Worm (Caenorhabditis elegans) whole organism, L1 larva: ENCODE results near the gene mspn-1.

ENCODE experiments used
- C04F5.9 ChIP-seq: sonication (generic microtip); optimal IDR thresholded peaks from 2 replicates; lab custom pipeline; 2016; ENCODE audit warnings: missing genetic modification characterization, missing compliant biosample characterization
- C34B4.2 ChIP-seq: sonication (generic microtip); optimal IDR thresholded peaks from 2 replicates; lab custom pipeline; 2017; ENCODE audit warnings: mild to moderate bottlenecking, missing genetic modification characterization, missing compliant biosample characterization
- aha-1 ChIP-seq: fragments of 150-350 bp; optimal IDR thresholded peaks from 2 replicates; lab custom pipeline; 2014; ENCODE audit warnings: missing biosample characterization, missing genetic modification characterization
- aly-2 ChIP-seq: fragments of 150-350 bp; optimal IDR thresholded peaks from 2 replicates; lab custom pipeline; 2014; ENCODE audit warnings: missing biosample characterization, missing genetic modification characterization
- ama-1 ChIP-seq: fragments of 150-350 bp; optimal IDR thresholded peaks from 2 replicates; lab custom pipeline; 2014
- blmp-1 ChIP-seq: fragments of 150-350 bp; optimal IDR thresholded peaks from 2 replicates; lab custom pipeline; 2014; ENCODE audit warnings: missing biosample characterization, missing genetic modification characterization
- ceh-8 ChIP-seq: fragments of 200-800 bp; sonication (Bioruptor generic); optimal IDR thresholded peaks from 2 replicates; lab custom pipeline; 2018; ENCODE audit warnings: mild to moderate bottlenecking, missing genetic modification characterization, moderate library complexity, missing compliant biosample characterization
- ceh-82 ChIP-seq, 3 experiments: fragments of 150-350 bp in 1 of 3; sonication (generic microtip) in 2 of 3; optimal IDR thresholded peaks; 2 replicates each; lab custom pipeline; 2014 to 2017; ENCODE audit warnings: missing biosample characterization in 3 of 3, missing genetic modification characterization in 3 of 3
- ceh-88 ChIP-seq: fragments of 200-800 bp; sonication (Bioruptor generic); IDR thresholded peaks from 2 replicates; pipeline ENCODE4 v1.3.6; 2022; ENCODE audit warnings: missing genetic modification characterization, missing compliant biosample characterization
- ceh-90 ChIP-seq: sonication (generic microtip); optimal IDR thresholded peaks from 2 replicates; lab custom pipeline; 2016; ENCODE audit warnings: missing genetic modification characterization, missing compliant biosample characterization
- ces-1 ChIP-seq: fragments of 150-350 bp; optimal IDR thresholded peaks from 2 replicates; lab custom pipeline; 2014; ENCODE audit warnings: missing biosample characterization, missing genetic modification reagents, missing genetic modification characterization
- efl-1 ChIP-seq, 4 experiments: fragments of 150-350 bp; optimal IDR thresholded peaks in 3 of 4; peaks in 1 of 4; 1 replicate in 1 of 4; 2 replicates in 3 of 4; lab custom pipeline; 2014; ENCODE audit warnings: missing biosample characterization in 2 of 4, missing genetic modification characterization in 2 of 4, missing genetic modification reagents in 2 of 4
- egl-27 ChIP-seq, 2 experiments: fragments of 150-350 bp in 1 of 2; sonication (generic microtip); optimal IDR thresholded peaks; 3 replicates each; lab custom pipeline; 2017 to 2018; ENCODE audit warnings: missing biosample characterization in 2 of 2, missing genetic modification characterization in 2 of 2, missing genetic modification reagents in 2 of 2
- elt-2 ChIP-seq: sonication (generic microtip); optimal IDR thresholded peaks from 2 replicates; lab custom pipeline; 2016; ENCODE audit warnings: missing genetic modification characterization, mild to moderate bottlenecking, inconsistent platforms, missing compliant biosample characterization, missing genetic modification reagents
- elt-3 ChIP-seq, 6 experiments: fragments of 150-350 bp in 1 of 6; sonication (generic microtip); optimal IDR thresholded peaks; 2 replicates each; lab custom pipeline; 2017 to 2018; ENCODE audit warnings: missing biosample characterization in 6 of 6, missing genetic modification characterization in 6 of 6, inconsistent platforms in 1 of 6
- fos-1 ChIP-seq: fragments of 150-350 bp; optimal IDR thresholded peaks from 2 replicates; lab custom pipeline; 2014; ENCODE audit warnings: missing biosample characterization, missing genetic modification characterization
- hlh-4 ChIP-seq: sonication (generic microtip); optimal IDR thresholded peaks from 2 replicates; lab custom pipeline; 2016; ENCODE audit warnings: mild to moderate bottlenecking, missing genetic modification characterization, missing compliant biosample characterization
- hpl-2 ChIP-seq: fragments of 150-350 bp; optimal IDR thresholded peaks from 2 replicates; lab custom pipeline; 2014; ENCODE audit warnings: missing biosample characterization, missing genetic modification reagents, missing genetic modification characterization
- irx-1 ChIP-seq: sonication (generic microtip); optimal IDR thresholded peaks from 2 replicates; lab custom pipeline; 2016; ENCODE audit warnings: missing genetic modification characterization, missing compliant biosample characterization
- isw-1 ChIP-seq: fragments of 200-800 bp; sonication (Bioruptor generic); IDR thresholded peaks from 2 replicates; pipeline ENCODE4 v1.3.6; 2022; ENCODE audit warnings: missing genetic modification characterization, missing compliant biosample characterization
- jun-1 ChIP-seq: fragments of 150-350 bp; optimal IDR thresholded peaks from 2 replicates; lab custom pipeline; 2014; ENCODE audit warnings: missing biosample characterization, missing genetic modification reagents, missing genetic modification characterization
- lin-13 ChIP-seq: fragments of 150-350 bp; optimal IDR thresholded peaks from 2 replicates; lab custom pipeline; 2014; ENCODE audit warnings: missing biosample characterization, missing genetic modification reagents, missing genetic modification characterization
- lin-14 ChIP-seq: fragments of 200-800 bp; sonication (Bioruptor generic); optimal IDR thresholded peaks from 2 replicates; lab custom pipeline; 2018; ENCODE audit warnings: mild to moderate bottlenecking, missing genetic modification characterization, moderate library complexity, missing compliant biosample characterization
- lin-15B ChIP-seq: fragments of 150-350 bp; sonication (generic microtip); optimal IDR thresholded peaks from 3 replicates; lab custom pipeline; 2014; ENCODE audit warnings: missing biosample characterization, missing genetic modification characterization
- lin-35 ChIP-seq, 2 experiments: fragments of 150-350 bp; optimal IDR thresholded peaks; 2 replicates each; lab custom pipeline; 2014; ENCODE audit warnings: missing biosample characterization in 2 of 2, missing genetic modification characterization in 2 of 2, missing genetic modification reagents in 2 of 2
- lin-39 ChIP-seq: fragments of 150-350 bp; optimal IDR thresholded peaks from 2 replicates; lab custom pipeline; 2014; ENCODE audit warnings: missing biosample characterization, missing genetic modification reagents, missing genetic modification characterization
- lir-3 ChIP-seq: sonication (generic microtip); optimal IDR thresholded peaks from 2 replicates; lab custom pipeline; 2016; ENCODE audit warnings: mild to moderate bottlenecking, missing genetic modification characterization, moderate library complexity, missing compliant biosample characterization; ENCODE audit not compliant: poor library complexity
- lsy-2 ChIP-seq, 2 experiments: fragments of 150-350 bp; optimal IDR thresholded peaks; 2 replicates each; lab custom pipeline; 2014; ENCODE audit warnings: missing biosample characterization in 2 of 2, missing genetic modification characterization in 2 of 2
- mab-9 ChIP-seq: fragments of 200-800 bp; sonication (Bioruptor generic); IDR thresholded peaks from 2 replicates; pipeline ENCODE4 v1.3.6; 2022; ENCODE audit warnings: missing genetic modification reagents, missing genetic modification characterization, missing compliant biosample characterization
- mep-1 ChIP-seq: fragments of 150-350 bp; optimal IDR thresholded peaks from 2 replicates; lab custom pipeline; 2014; ENCODE audit warnings: missing biosample characterization, missing genetic modification characterization
- nhr-20 ChIP-seq: sonication (generic microtip); optimal IDR thresholded peaks from 2 replicates; lab custom pipeline; 2016; ENCODE audit warnings: mild to moderate bottlenecking, missing genetic modification characterization, missing compliant biosample characterization
- nhr-28 ChIP-seq: fragments of 150-350 bp; optimal IDR thresholded peaks from 2 replicates; lab custom pipeline; 2014; ENCODE audit warnings: missing biosample characterization, missing genetic modification characterization
- nhr-71 ChIP-seq: sonication (generic microtip); optimal IDR thresholded peaks from 2 replicates; lab custom pipeline; 2016; ENCODE audit warnings: mild to moderate bottlenecking, missing genetic modification characterization, moderate library complexity, missing compliant biosample characterization
- nhr-77 ChIP-seq: fragments of 150-350 bp; optimal IDR thresholded peaks from 2 replicates; lab custom pipeline; 2014; ENCODE audit warnings: missing biosample characterization, missing genetic modification characterization
- pag-3 ChIP-seq: sonication (generic microtip); optimal IDR thresholded peaks from 2 replicates; lab custom pipeline; 2017; ENCODE audit warnings: missing genetic modification characterization, mild to moderate bottlenecking, missing compliant biosample characterization, antibody characterized with exemption, borderline replicate concordance; ENCODE audit not compliant: insufficient read depth
- pqm-1 ChIP-seq: sonication (generic microtip); optimal IDR thresholded peaks from 3 replicates; lab custom pipeline; 2017; ENCODE audit warnings: missing biosample characterization, missing genetic modification characterization
- snpc-4 ChIP-seq: fragments of 150-350 bp; optimal IDR thresholded peaks from 2 replicates; lab custom pipeline; 2014; ENCODE audit warnings: missing biosample characterization, missing genetic modification characterization
- snu-23 ChIP-seq: sonication (generic microtip); optimal IDR thresholded peaks from 2 replicates; lab custom pipeline; 2016; ENCODE audit warnings: missing genetic modification characterization, missing compliant biosample characterization
- sox-4 ChIP-seq: sonication (generic microtip); optimal IDR thresholded peaks from 2 replicates; lab custom pipeline; 2016; ENCODE audit warnings: missing genetic modification characterization, missing compliant biosample characterization
- sptf-1 ChIP-seq: fragments of 150-350 bp; optimal IDR thresholded peaks from 2 replicates; lab custom pipeline; 2014; ENCODE audit warnings: missing biosample characterization, missing genetic modification characterization
- sup-37 ChIP-seq: fragments of 200-800 bp; sonication (Bioruptor generic); optimal IDR thresholded peaks from 2 replicates; lab custom pipeline; 2018; ENCODE audit warnings: mild to moderate bottlenecking, missing genetic modification characterization, missing compliant biosample characterization
- swsn-7 ChIP-seq: sonication (generic microtip); optimal IDR thresholded peaks from 2 replicates; lab custom pipeline; 2016; ENCODE audit warnings: missing genetic modification characterization, missing compliant biosample characterization
- tbx-2 ChIP-seq: sonication (generic microtip); optimal IDR thresholded peaks from 2 replicates; lab custom pipeline; 2016; ENCODE audit warnings: missing genetic modification characterization, missing compliant biosample characterization
- unc-130 ChIP-seq: fragments of 150-350 bp; optimal IDR thresholded peaks from 2 replicates; lab custom pipeline; 2017; ENCODE audit warnings: missing biosample characterization, missing genetic modification characterization, inconsistent platforms
- unc-98 ChIP-seq: fragments of 200-800 bp; sonication (Bioruptor generic); IDR thresholded peaks from 2 replicates; pipeline ENCODE4 v1.3.6; 2022; ENCODE audit warnings: missing genetic modification characterization, missing compliant biosample characterization
- vab-15 ChIP-seq: sonication (generic microtip); optimal IDR thresholded peaks from 2 replicates; lab custom pipeline; 2017; ENCODE audit warnings: missing genotype, mild to moderate bottlenecking, missing genetic modification characterization, missing compliant biosample characterization
- xbp-1 ChIP-seq: sonication (generic microtip); optimal IDR thresholded peaks from 2 replicates; lab custom pipeline; 2016; ENCODE audit warnings: missing genetic modification characterization, missing compliant biosample characterization
- zag-1 ChIP-seq: fragments of 150-350 bp; optimal IDR thresholded peaks from 2 replicates; lab custom pipeline; 2014; ENCODE audit warnings: missing biosample characterization, missing genetic modification characterization
- ztf-4 ChIP-seq: fragments of 150-350 bp; optimal IDR thresholded peaks from 2 replicates; lab custom pipeline; 2014; ENCODE audit warnings: missing biosample characterization, missing genetic modification characterization

Gene mspn-1

DNA sequence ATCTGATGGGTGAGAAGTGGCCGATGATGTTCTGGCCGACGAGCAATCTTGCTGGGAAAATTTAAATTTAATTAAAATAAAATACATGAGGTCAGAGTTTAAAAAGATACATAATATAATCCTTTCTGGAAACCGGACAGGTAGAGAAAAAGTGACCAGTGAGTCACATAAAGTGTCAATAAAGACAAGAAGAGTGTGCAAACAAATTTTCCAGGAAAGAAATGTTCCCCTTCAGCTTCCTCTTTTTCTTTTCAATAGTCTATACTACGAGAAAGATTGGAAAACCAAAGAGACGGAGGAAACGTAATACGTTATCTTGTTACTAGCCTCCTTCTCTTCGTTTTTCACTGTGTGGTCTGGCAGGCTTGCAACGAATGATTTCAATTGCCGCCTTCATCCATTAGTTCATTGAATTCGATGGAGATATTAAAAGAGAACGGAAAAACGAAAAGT lies 27.2 kb upstream of the mspn-1 start, which contains the start of gene tsp-12:
Gene tsp-12, minus strand, starts transcription at position 51 of the 453 bp plus-strand sequence.
- no peak for TF ChIP-seq vab-15 (tag; lab: Kevin White, UChicago)
- TF ChIP-seq nhr-20 (tag; lab: Kevin White, UChicago), result peak; percentile 1
- TF ChIP-seq C34B4.2, result no peak
- no peak for TF ChIP-seq ceh-82 (tag; optimal IDR thresholded peaks at IDR 0.05; lab: Kevin White, UChicago)
- TF ChIP-seq lir-3, result no peak
- no peak for TF ChIP-seq swsn-7
- no peak for TF ChIP-seq sup-37 (GFP tag; lab: Kevin White, UChicago)
- no peak for TF ChIP-seq ztf-4
- TF ChIP-seq ama-1 (lab: Kevin White, UChicago), result no peak
- TF ChIP-seq pag-3 (tag; lab: Kevin White, UChicago), result no peak
- no peak for TF ChIP-seq lin-39
- TF ChIP-seq blmp-1 (tag; lab: Kevin White, UChicago), result peak; percentile 27
- TF ChIP-seq mab-9, result no peak
- no peak for TF ChIP-seq jun-1
- TF ChIP-seq fos-1 (tag; lab: Kevin White, UChicago), result no peak
- TF ChIP-seq lin-13 (GFP tag; lab: Kevin White, UChicago), result no peak
- TF ChIP-seq lsy-2 (tag; optimal IDR thresholded peaks at IDR 0.05; lab: Kevin White, UChicago), result peak in 1 of 2 experiments; percentile 33
- TF ChIP-seq elt-2 (tag; lab: Kevin White, UChicago), result no peak
- TF ChIP-seq nhr-28 (tag; lab: Kevin White, UChicago), result no peak
- no peak for TF ChIP-seq xbp-1 (tag; lab: Kevin White, UChicago)
- TF ChIP-seq lin-14 (GFP tag; lab: Kevin White, UChicago), result peak; percentile 64
- TF ChIP-seq nhr-77, result no peak

DNA sequence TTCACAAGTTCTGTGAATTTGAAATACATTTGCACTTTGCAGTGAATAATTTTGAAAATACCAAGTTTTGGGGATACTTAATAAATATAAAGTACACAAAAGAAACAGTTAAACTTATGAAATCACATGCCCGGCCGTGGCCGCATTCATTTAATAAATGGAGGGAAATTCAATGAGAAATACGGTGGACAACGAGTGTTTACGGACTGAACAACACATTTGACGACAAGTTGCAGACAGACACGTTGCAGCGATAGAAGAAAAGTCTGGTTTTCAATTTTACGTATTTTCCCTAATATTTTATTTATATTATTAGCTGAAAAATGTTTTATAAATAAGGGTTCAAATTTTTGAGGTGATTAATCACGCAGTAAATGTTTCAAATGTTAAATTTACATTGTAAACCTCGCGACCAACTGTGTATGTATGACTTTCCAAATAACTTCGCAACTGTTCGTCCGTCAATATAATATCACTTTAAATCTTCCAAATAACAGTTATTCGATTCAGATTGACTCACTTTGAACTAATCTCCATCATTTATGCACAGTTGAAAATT lies 26.2 kb upstream of the mspn-1 start, which contains the start of gene copg-1:
Gene copg-1, plus strand, starts transcription at position 509 of the 559 bp plus-strand sequence.
- TF ChIP-seq lin-35 (GFP tag; optimal IDR thresholded peaks at IDR 0.05; lab: Kevin White, UChicago) (peak; percentile 64 to 74), C04F5.9 (tag; lab: Kevin White, UChicago) (no peak), tbx-2 (tag; lab: Kevin White, UChicago) (peak; percentile 51), aly-2 (tag; lab: Kevin White, UChicago) (peak; percentile 4), snpc-4 (tag; lab: Kevin White, UChicago) (peak; percentile 32), lin-39 (no peak), unc-130 (tag; lab: Kevin White, UChicago) (peak; percentile 29), egl-27 (tag; optimal IDR thresholded peaks at IDR 0.05; lab: Kevin White, UChicago) (no peak), C34B4.2 (no peak), zag-1 (no peak), isw-1 (GFP tag; lab: Robert Waterston, UW) (peak; percentile 34), pqm-1 (tag; lab: Kevin White, UChicago) (no peak), mab-9 (no peak), lsy-2 (tag; optimal IDR thresholded peaks at IDR 0.05; lab: Kevin White, UChicago) (peak; percentile 89 to 97), nhr-28 (tag; lab: Kevin White, UChicago) (no peak), sptf-1 (tag; lab: Kevin White, UChicago) (no peak), nhr-71 (tag; lab: Kevin White, UChicago) (peak; percentile 65), lir-3 (no peak), swsn-7 (peak; percentile 49), ceh-82 (tag; optimal IDR thresholded peaks at IDR 0.05; lab: Kevin White, UChicago) (peak in 2 of 3 experiments; percentile 15 to 42), vab-15 (tag; lab: Kevin White, UChicago) (no peak), sox-4 (tag; lab: Kevin White, UChicago) (no peak), lin-15B (tag; lab: Kevin White, UChicago) (no peak), mep-1 (peak; percentile 91), hpl-2 (GFP tag; lab: Kevin White, UChicago) (no peak), efl-1 (optimal IDR thresholded peaks at IDR 0.05; lab: Kevin White, UChicago) (peak; percentile 56 to 64), efl-1 (GFP tag; optimal IDR thresholded peaks at IDR 0.05 in 1 of 2; lab: Kevin White, UChicago) (peak; percentile 69 to 94), nhr-77 (peak; percentile 5), ces-1 (GFP tag; lab: Kevin White, UChicago) (no peak), elt-2 (tag; lab: Kevin White, UChicago) (no peak), irx-1 (tag; lab: Kevin White, UChicago) (peak; percentile 33), ceh-88 (GFP tag; lab: Robert Waterston, UW) (no peak), hlh-4 (tag; lab: Kevin White, UChicago) (no peak), elt-3 (tag; optimal IDR thresholded peaks at IDR 0.05; lab: Kevin White, UChicago) (peak in 2 of 6 experiments; percentile 37 to 62), ceh-8 (GFP tag; lab: Kevin White, UChicago) (no peak), nhr-20 (tag; lab: Kevin White, UChicago) (peak; percentile 66), aha-1 (tag; lab: Kevin White, UChicago) (no peak), lin-14 (GFP tag; lab: Kevin White, UChicago) (peak; percentile 73), ceh-90 (tag; lab: Kevin White, UChicago) (no peak), ama-1 (lab: Kevin White, UChicago) (no peak), snu-23 (GFP tag; lab: Kevin White, UChicago) (peak; percentile 66), unc-98 (GFP tag; lab: Robert Waterston, UW) (no peak)
